Fruit fly (Drosophila melanogaster) whole organism, prepupa: ENCODE measurements around the gene CG14042.

ENCODE experiments used
- CG15336 ChIP-seq: fragments of 200-800 bp; sonication (Bioruptor generic); IDR thresholded peaks from 2 replicates; pipeline ENCODE4 v1.3.6; 2022; ENCODE audit warnings: missing biosample characterization, missing genetic modification characterization
- CG1621 ChIP-seq: fragments of 200-800 bp; sonication (Bioruptor generic); optimal IDR thresholded peaks from 3 replicates; lab custom pipeline; 2018; ENCODE audit warnings: missing biosample characterization, mild to moderate bottlenecking, missing genetic modification characterization
- CG7368 ChIP-seq: fragments of 200-800 bp; sonication (Bioruptor generic); optimal IDR thresholded peaks from 3 replicates; lab custom pipeline; 2016; ENCODE audit warnings: missing biosample characterization, missing genetic modification characterization
- Sox102F ChIP-seq: fragments of 200-800 bp; sonication (Bioruptor generic); optimal IDR thresholded peaks from 2 replicates; lab custom pipeline; 2016; ENCODE audit warnings: missing biosample characterization, mild to moderate bottlenecking, missing genetic modification characterization
- Sox14 ChIP-seq: fragments of 200-800 bp; sonication (Bioruptor generic); optimal IDR thresholded peaks from 3 replicates; lab custom pipeline; 2016; ENCODE audit warnings: missing biosample characterization, missing genetic modification characterization
- Sox15 ChIP-seq: fragments of 200-800 bp; sonication (Bioruptor generic); optimal IDR thresholded peaks from 3 replicates; lab custom pipeline; 2016; ENCODE audit warnings: missing biosample characterization, missing genetic modification characterization
- fd85E ChIP-seq: fragments of 200-800 bp; sonication (Bioruptor generic); optimal IDR thresholded peaks from 3 replicates; lab custom pipeline; 2016; ENCODE audit warnings: missing biosample characterization, missing genetic modification characterization
- fkh ChIP-seq: fragments of 200-800 bp; sonication (Bioruptor generic); optimal IDR thresholded peaks from 3 replicates; lab custom pipeline; 2017; ENCODE audit warnings: missing biosample characterization, mild to moderate bottlenecking, missing genetic modification characterization, moderate library complexity
- net ChIP-seq: fragments of 200-800 bp; sonication (Bioruptor generic); optimal IDR thresholded peaks from 3 replicates; lab custom pipeline; 2016; ENCODE audit warnings: missing biosample characterization, missing genetic modification characterization
- svp ChIP-seq: fragments of 200-800 bp; sonication (Bioruptor generic); peaks from one replicate; lab custom pipeline; 2016; ENCODE audit warnings: missing biosample characterization, missing genetic modification characterization

DNA sequence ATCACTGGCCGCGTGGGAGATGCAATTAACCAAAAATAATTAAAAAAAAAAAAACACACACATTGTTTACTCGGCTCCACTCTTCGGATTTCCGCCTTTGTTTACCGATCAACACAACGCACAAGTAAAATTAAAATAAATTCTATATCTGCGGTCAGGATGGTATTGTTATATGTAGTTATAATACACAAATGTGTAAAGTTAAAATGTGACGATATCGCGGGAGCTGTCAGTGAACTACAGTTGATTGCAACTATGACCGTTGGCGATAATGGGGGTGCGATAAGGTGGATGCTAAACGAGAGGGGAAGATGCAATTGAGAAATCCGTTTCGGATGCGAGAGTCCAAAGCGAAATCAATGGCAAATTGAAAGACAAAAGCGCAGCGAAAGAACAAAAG is 31.2 kb upstream of the CG14042 start:
- TF ChIP-seq CG15336 (no peak), fkh (GFP tag; lab: Kevin White, UChicago) (no peak), svp (GFP tag; lab: Kevin White, UChicago) (peak; percentile 70), Sox102F (GFP tag; lab: Kevin White, UChicago) (no peak), net (GFP tag; lab: Kevin White, UChicago) (no peak), Sox14 (GFP tag; lab: Kevin White, UChicago) (no peak), Sox15 (no peak), fd85E (GFP tag; lab: Kevin White, UChicago) (no peak), CG1621 (tag; lab: Kevin White, UChicago) (no peak), CG7368 (no peak)
